Worm (Caenorhabditis elegans) whole organism, L4 larva: ENCODE measurements around the gene F44B9.2.

Experiments used
- F10B5.3 ChIP-seq: sonication (generic microtip); optimal IDR thresholded peaks from 2 replicates; lab custom pipeline; 2016; ENCODE audit warnings: mild to moderate bottlenecking, missing genetic modification characterization, missing compliant biosample characterization
- aly-2 ChIP-seq: sonication (generic microtip); optimal IDR thresholded peaks from 2 replicates; lab custom pipeline; 2018; ENCODE audit warnings: missing biosample characterization, missing genetic modification characterization
- daf-12 ChIP-seq: fragments of 150-350 bp; optimal IDR thresholded peaks from 2 replicates; lab custom pipeline; 2014; ENCODE audit warnings: missing biosample characterization, missing genetic modification reagents, missing genetic modification characterization
- fkh-10 ChIP-seq: fragments of 150-350 bp; optimal IDR thresholded peaks from 2 replicates; lab custom pipeline; 2014; ENCODE audit warnings: missing biosample characterization, missing genetic modification reagents, missing genetic modification characterization
- mep-1 ChIP-seq: fragments of 150-350 bp; sonication (generic microtip); optimal IDR thresholded peaks from 3 replicates; lab custom pipeline; 2014; ENCODE audit warnings: missing biosample characterization, missing genetic modification characterization
- nhr-11 ChIP-seq: fragments of 150-350 bp; optimal IDR thresholded peaks from 2 replicates; lab custom pipeline; 2014; ENCODE audit warnings: missing biosample characterization, missing genetic modification characterization
- nhr-77 ChIP-seq: fragments of 150-350 bp; optimal IDR thresholded peaks from 2 replicates; lab custom pipeline; 2014; ENCODE audit warnings: missing biosample characterization, missing genetic modification characterization
- unc-62 ChIP-seq, 3 experiments: fragments of 150-350 bp in 1 of 3; sonication (generic microtip); optimal IDR thresholded peaks in 2 of 3; peaks in 1 of 3; 1 replicate in 1 of 3; 2 replicates in 2 of 3; lab custom pipeline; 2014 to 2017; ENCODE audit warnings: missing biosample characterization in 3 of 3, missing genetic modification characterization in 3 of 3, missing genetic modification reagents in 3 of 3, missing genotype in 1 of 3

DNA sequence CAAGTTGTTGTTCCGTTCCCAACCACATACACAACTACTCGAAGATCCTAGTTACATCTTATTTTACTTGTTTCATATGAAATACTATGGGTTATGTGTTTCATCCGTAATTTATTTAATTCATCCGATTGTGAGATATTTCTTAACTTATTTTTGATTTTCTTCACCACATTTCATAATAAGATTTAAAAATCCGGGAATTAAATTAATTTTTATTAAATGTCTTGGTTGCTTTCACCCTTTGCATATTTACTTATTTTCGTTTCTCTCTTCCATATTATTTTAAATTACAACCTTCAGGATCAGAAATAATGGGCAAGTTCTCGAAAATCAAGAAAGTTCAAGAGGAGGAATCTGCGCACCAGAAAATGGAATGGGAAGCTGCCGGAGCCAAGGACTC, 23.5 kb downstream of the F44B9.2 start, which contains the start of gene K12H4.3:
- TF ChIP-seq F10B5.3 (no peak), aly-2 (no peak), mep-1 (no peak), nhr-77 (tag; lab: Kevin White, UChicago) (no peak), nhr-11 (tag; lab: Kevin White, UChicago) (no peak), fkh-10 (GFP tag; lab: Kevin White, UChicago) (no peak), unc-62 (GFP tag; optimal IDR thresholded peaks at IDR 0.05 in 1 of 2; lab: Kevin White, UChicago) (peak in 1 of 2 experiments; percentile 79), unc-62 (tag; optimal IDR thresholded peaks at IDR 0.05; lab: Kevin White, UChicago) (no peak), daf-12 (tag; lab: Kevin White, UChicago) (no peak)
